Fruit fly (Drosophila melanogaster): ENCODE results near the gene cm.
A peak's percentile ranks its signal among the peaks of the same experiment; 100 is the strongest.

The cm gene

DNA sequence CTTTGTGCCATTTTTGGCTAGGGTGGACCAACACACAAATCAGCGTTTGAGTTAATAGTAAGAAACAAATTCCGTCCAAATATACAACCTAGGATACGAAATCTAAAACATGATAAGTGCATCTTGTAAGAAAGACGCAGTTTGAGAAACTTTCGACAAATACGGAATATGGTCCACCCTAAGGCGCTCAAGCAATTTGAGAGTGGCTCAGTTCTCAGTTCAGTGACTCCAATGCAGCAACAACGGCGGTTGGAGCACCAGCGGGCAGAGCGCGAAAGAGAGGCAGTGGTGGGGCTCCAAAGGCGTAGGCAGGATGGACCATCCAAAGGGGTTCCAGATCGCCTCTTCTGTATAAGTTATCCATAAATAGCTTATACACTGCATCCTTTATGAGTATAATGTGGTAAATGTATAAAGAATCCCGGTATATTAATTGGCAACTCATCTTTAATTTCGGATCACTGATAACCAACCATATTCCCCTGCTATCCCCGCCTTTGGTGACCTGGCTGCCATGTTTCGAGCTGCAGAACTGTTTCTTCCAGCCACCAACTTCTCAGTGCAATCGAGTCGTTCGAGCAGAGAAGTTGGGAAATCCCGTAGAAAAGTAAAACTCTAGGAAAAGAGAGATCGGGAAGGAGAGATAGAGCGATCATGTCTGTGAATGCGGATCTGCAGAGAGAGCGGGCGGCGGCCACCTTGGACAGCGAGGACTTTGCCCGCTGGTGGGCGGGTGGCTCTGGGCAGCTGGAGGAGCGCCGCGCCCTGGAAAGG lies 41.4 kb downstream of the cm start, which contains the start of gene CG4586 (continued):
- TF ChIP-seq CG33213 (GFP tag; optimal IDR thresholded peaks at IDR 0.05) = peak; percentile 97
- peak; percentile 84 for TF ChIP-seq jumu (GFP tag; optimal IDR thresholded peaks at IDR 0.05)
- TF ChIP-seq Kr (GFP tag; optimal IDR thresholded peaks at IDR 0.05) = no peak
- peak; percentile 44 for TF ChIP-seq ftz-f1 (GFP tag; optimal IDR thresholded peaks at IDR 0.05)
- peak; percentile 94 for TF ChIP-seq maf-S (GFP tag; optimal IDR thresholded peaks at IDR 0.05)
- peak; percentile 91 for TF ChIP-seq CG12104 (GFP tag; optimal IDR thresholded peaks at IDR 0.05)
- TF ChIP-seq slbo (GFP tag; IDR thresholded peaks at IDR 0.05) = peak; percentile 94
- TF ChIP-seq phol (tag; optimal IDR thresholded peaks at IDR 0.05) = peak; percentile 89
- peak; percentile 97 for TF ChIP-seq Meics (GFP tag; optimal IDR thresholded peaks at IDR 0.05)
- TF ChIP-seq gcm2 (GFP tag; optimal IDR thresholded peaks at IDR 0.05) = peak; percentile 95
- peak; percentile 72 for TF ChIP-seq sisA (GFP tag; IDR thresholded peaks at IDR 0.05)
- peak; percentile 87 for TF ChIP-seq Ptx1 (GFP tag; IDR thresholded peaks at IDR 0.05)
- TF ChIP-seq Nf-YB (GFP tag; optimal IDR thresholded peaks at IDR 0.05) = peak; percentile 84
- TF ChIP-seq otp (GFP tag; IDR thresholded peaks at IDR 0.05) = peak; percentile 96
- no peak for TF ChIP-seq chinmo (GFP tag; IDR thresholded peaks at IDR 0.05; ENCODE audit: partially characterized antibody)
- TF ChIP-seq Xbp1 (GFP tag; optimal IDR thresholded peaks at IDR 0.05) = peak; percentile 93
- peak; percentile 93 for TF ChIP-seq oc (tag; optimal IDR thresholded peaks at IDR 0.05)
- TF ChIP-seq CG13624 (GFP tag; optimal IDR thresholded peaks at IDR 0.05) = peak; percentile 97
- TF ChIP-seq jing (GFP tag; optimal IDR thresholded peaks at IDR 0.05) = peak; percentile 82
- TF ChIP-seq CG14014 (GFP tag; IDR thresholded peaks at IDR 0.05) = peak; percentile 94
- TF ChIP-seq schlank (tag; optimal IDR thresholded peaks at IDR 0.05) = peak; percentile 96
- peak; percentile 93 for TF ChIP-seq grau (tag; optimal IDR thresholded peaks at IDR 0.05)
- no peak for TF ChIP-seq CG16813 (GFP tag; IDR thresholded peaks at IDR 0.05; ENCODE audit: partially characterized antibody)
- TF ChIP-seq Neu2 (GFP tag; optimal IDR thresholded peaks at IDR 0.05; ENCODE audit: borderline replicate concordance) = peak; percentile 62
- TF ChIP-seq Vsx1 (GFP tag; optimal IDR thresholded peaks at IDR 0.05) = peak; percentile 90
- no peak for TF ChIP-seq tll (GFP tag; optimal IDR thresholded peaks at IDR 0.05)
- peak; percentile 65; the same call in 1 of the 3 replicates for TF ChIP-seq z (GFP tag; IDR thresholded peaks at IDR 0.05)
- TF ChIP-seq Dbx (GFP tag; IDR thresholded peaks at IDR 0.05) = peak; percentile 93
- TF ChIP-seq az2 (GFP tag; optimal IDR thresholded peaks at IDR 0.05) = peak; percentile 94
- peak; percentile 86 for TF ChIP-seq nerfin-1 (tag; optimal IDR thresholded peaks at IDR 0.05)
- TF ChIP-seq CG17328 (GFP tag; IDR thresholded peaks at IDR 0.05) = peak; percentile 95
- peak; percentile 95 for TF ChIP-seq eyg (GFP tag; optimal IDR thresholded peaks at IDR 0.05)
- TF ChIP-seq CG6254 (GFP tag; optimal IDR thresholded peaks at IDR 0.05) = peak; percentile 94
- TF ChIP-seq ttk (GFP tag; IDR thresholded peaks at IDR 0.05) = peak; percentile 90
- no peak for TF ChIP-seq pita (GFP tag; optimal IDR thresholded peaks at IDR 0.05)
- TF ChIP-seq CG14050 (GFP tag; IDR thresholded peaks at IDR 0.05) = peak; percentile 94
- peak; percentile 95 for TF ChIP-seq NfI (GFP tag; optimal IDR thresholded peaks at IDR 0.05)
- peak; percentile 95 for TF ChIP-seq cwo (GFP tag; optimal IDR thresholded peaks at IDR 0.05)
- no peak for TF ChIP-seq Opbp (GFP tag; IDR thresholded peaks at IDR 0.05; ENCODE audit: partially characterized antibody)
- peak; percentile 91 for TF ChIP-seq CG17829 (tag; optimal IDR thresholded peaks at IDR 0.05)
- TF ChIP-seq zf30C (GFP tag; optimal IDR thresholded peaks at IDR 0.05) = no peak
- peak; percentile 89 for TF ChIP-seq CG10979 (tag; optimal IDR thresholded peaks at IDR 0.05)
- peak; percentile 96 for TF ChIP-seq Asciz (GFP tag; optimal IDR thresholded peaks at IDR 0.05)
- peak; percentile 34 for TF ChIP-seq CG30020 (tag; optimal IDR thresholded peaks at IDR 0.05)
- TF ChIP-seq CG12219 (GFP tag; optimal IDR thresholded peaks at IDR 0.05) = peak; percentile 98
- peak; percentile 96 for TF ChIP-seq CG2678 (tag; optimal IDR thresholded peaks at IDR 0.05)
- peak; percentile 84 for TF ChIP-seq CG32772 (GFP tag; IDR thresholded peaks at IDR 0.05)
- peak; percentile 91 for TF ChIP-seq CG4282 (GFP tag; optimal IDR thresholded peaks at IDR 0.05)
